Worm (Caenorhabditis elegans): ENCODE measurements around the gene hst-6.

hst-6 gene

ce11 chrX:5323287-5323686 lies 47.9 kb downstream of the hst-6 start, which contains the start of gene sto-2:
sto-2 (minus strand) TSS chrX:5323387.
- TF ChIP-seq lir-3 (tag; optimal IDR thresholded peaks at IDR 0.05; ENCODE audit: poor library complexity): no peak
- no peak for TF ChIP-seq efl-1 (optimal IDR thresholded peaks at IDR 0.05)
- no peak for TF ChIP-seq efl-1 (GFP tag; optimal IDR thresholded peaks at IDR 0.05 in 1 of 2)
- TF ChIP-seq mdl-1 (tag; optimal IDR thresholded peaks at IDR 0.05): no peak
- TF ChIP-seq unc-30 (tag; optimal IDR thresholded peaks at IDR 0.05): no peak
- no peak for TF ChIP-seq egl-13 (tag; optimal IDR thresholded peaks at IDR 0.05)
- no peak for TF ChIP-seq dpl-1 (GFP tag; optimal IDR thresholded peaks at IDR 0.05)
- no peak for TF ChIP-seq unc-86 (tag; optimal IDR thresholded peaks at IDR 0.05)
- no peak for TF ChIP-seq C34B4.2 (tag; optimal IDR thresholded peaks at IDR 0.05)
- TF ChIP-seq zag-1 (tag; optimal IDR thresholded peaks at IDR 0.05): no peak
- no peak for TF ChIP-seq tbx-2 (tag; optimal IDR thresholded peaks at IDR 0.05)
- no peak for TF ChIP-seq zip-4 (GFP tag; optimal IDR thresholded peaks at IDR 0.05)
- no peak for TF ChIP-seq nhr-20 (tag; optimal IDR thresholded peaks at IDR 0.05)
- TF ChIP-seq ceh-88 (GFP tag; IDR thresholded peaks at IDR 0.05): no peak

All from whole organism, L1 larva.